Fruit fly (Drosophila melanogaster) whole organism, embryonic: ENCODE measurements around the gene lectin-21Cb.

Source experiments
- CG11456 ChIP-seq: fragments of 200-800 bp; sonication (Bioruptor generic); IDR thresholded peaks from 3 replicates; pipeline ENCODE4 v1.3.6; 2022; ENCODE audit warnings: missing biosample characterization, missing genetic modification characterization
- CG15601 ChIP-seq: fragments of 200-800 bp; sonication (Bioruptor generic); optimal IDR thresholded peaks from 3 replicates; lab custom pipeline; 2019; ENCODE audit warnings: missing biosample characterization, mild to moderate bottlenecking, missing genetic modification characterization, moderate library complexity
- eve ChIP-seq, 2 experiments: fragments of >200 bp; optimal IDR thresholded peaks; 2 replicates each; lab custom pipeline; 2017; ENCODE audit warnings: missing biosample characterization in 2 of 2, missing genetic modification characterization in 2 of 2
- ewg ChIP-seq: fragments of 200-800 bp; sonication (Bioruptor generic); optimal IDR thresholded peaks from 3 replicates; lab custom pipeline; 2017; ENCODE audit warnings: mild to moderate bottlenecking, missing biosample characterization, missing genetic modification reagents, missing genetic modification characterization
- vnd ChIP-seq: fragments of 200-800 bp; sonication (Bioruptor generic); IDR thresholded peaks from 3 replicates; pipeline ENCODE4 v1.3.6; 2022; ENCODE audit warnings: missing biosample characterization, missing genetic modification characterization; ENCODE audit not compliant: partially characterized antibody

DNA sequence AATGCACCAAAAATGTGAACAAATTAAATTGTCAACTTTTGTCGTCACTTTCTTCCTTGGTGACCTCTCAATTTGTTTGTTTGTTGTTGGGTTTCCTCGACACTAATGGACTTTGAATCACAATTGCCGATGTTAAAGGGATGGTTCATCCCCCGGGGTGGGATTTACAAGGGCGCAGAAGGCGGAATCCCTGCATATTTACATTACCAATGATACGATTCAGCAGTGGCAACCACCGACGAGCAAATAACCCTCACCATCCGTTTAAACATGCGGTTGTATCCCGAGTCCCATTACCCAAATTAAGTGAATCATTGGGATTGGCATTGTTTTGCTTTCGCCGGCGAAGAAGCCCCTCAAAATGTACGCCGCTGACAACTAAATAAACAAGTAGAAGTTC, 29.5 kb downstream of the lectin-21Cb start:
- TF ChIP-seq CG15601: no peak
- no peak for TF ChIP-seq ewg (GFP tag; lab: Kevin White, UChicago)
- TF ChIP-seq eve (GFP tag; optimal IDR thresholded peaks at IDR 0.05; lab: Kevin White, UChicago): no peak
- TF ChIP-seq CG11456 (GFP tag; lab: Robert Waterston, UW): no peak
- TF ChIP-seq vnd (GFP tag; lab: Robert Waterston, UW): no peak
